Fruit fly (Drosophila melanogaster) whole organism, embryonic: ENCODE data around the gene sing.
A peak's percentile ranks its signal among the peaks of the same experiment; 100 is the strongest.

Experiments
- Aef1 ChIP-seq: fragments of 200-800 bp; sonication (Bioruptor generic); IDR thresholded peaks from 3 replicates; pipeline ENCODE4 v1.3.6; 2022; ENCODE audit warnings: missing biosample characterization, missing genetic modification characterization
- CG1024 ChIP-seq: fragments of 200-800 bp; sonication (Bioruptor generic); IDR thresholded peaks from 2 replicates; pipeline ENCODE4 v1.3.6; 2022; ENCODE audit warnings: missing biosample characterization, missing genetic modification characterization
- CG10654 ChIP-seq: fragments of 200-800 bp; sonication (Bioruptor generic); optimal IDR thresholded peaks from 2 replicates; lab custom pipeline; 2016; ENCODE audit warnings: missing biosample characterization, missing genetic modification characterization
- CG11695 ChIP-seq: fragments of 200-800 bp; sonication (Bioruptor generic); IDR thresholded peaks from 3 replicates; pipeline ENCODE4 v1.3.6; 2022; ENCODE audit warnings: missing biosample characterization, missing genetic modification characterization
- CG11696 ChIP-seq: fragments of 200-800 bp; sonication (Bioruptor generic); IDR thresholded peaks from 2 replicates; pipeline ENCODE4 v1.3.6; 2022; ENCODE audit warnings: missing biosample characterization, missing genetic modification characterization
- CG12942 ChIP-seq: fragments of 200-800 bp; sonication (Bioruptor generic); optimal IDR thresholded peaks from 3 replicates; lab custom pipeline; 2016; ENCODE audit warnings: missing biosample characterization, missing genetic modification characterization
- CG13775 ChIP-seq: fragments of 200-800 bp; sonication (Bioruptor generic); optimal IDR thresholded peaks from 3 replicates; lab custom pipeline; 2017; ENCODE audit warnings: missing biosample characterization, mild to moderate bottlenecking, missing genetic modification characterization
- CG15011 ChIP-seq: fragments of 200-800 bp; sonication (Bioruptor generic); optimal IDR thresholded peaks from 3 replicates; lab custom pipeline; 2018; ENCODE audit warnings: missing biosample characterization, mild to moderate bottlenecking, missing genetic modification characterization
- CG15514 ChIP-seq: fragments of 200-800 bp; sonication (Bioruptor generic); optimal IDR thresholded peaks from 3 replicates; lab custom pipeline; 2017; ENCODE audit warnings: missing biosample characterization, missing genetic modification characterization, mild to moderate bottlenecking, moderate library complexity, missing genetic modification reagents
- CG15601 ChIP-seq: fragments of 200-800 bp; sonication (Bioruptor generic); optimal IDR thresholded peaks from 3 replicates; lab custom pipeline; 2019; ENCODE audit warnings: missing biosample characterization, mild to moderate bottlenecking, missing genetic modification characterization, moderate library complexity
- CG15696 ChIP-seq: fragments of 200-800 bp; sonication (Bioruptor generic); optimal IDR thresholded peaks from 2 replicates; lab custom pipeline; 2019; ENCODE audit warnings: missing biosample characterization, mild to moderate bottlenecking, missing genetic modification characterization, moderate library complexity
- CG1603 ChIP-seq: fragments of 200-800 bp; sonication (Bioruptor generic); optimal IDR thresholded peaks from 2 replicates; lab custom pipeline; 2019; ENCODE audit warnings: missing biosample characterization, mild to moderate bottlenecking, missing genetic modification characterization, moderate library complexity
- CG1647 ChIP-seq: fragments of 200-800 bp; sonication (Bioruptor generic); optimal IDR thresholded peaks from 3 replicates; lab custom pipeline; 2016; ENCODE audit warnings: missing biosample characterization, missing genetic modification characterization
- CG16779 ChIP-seq: fragments of 200-800 bp; sonication (Bioruptor generic); IDR thresholded peaks from 2 replicates; pipeline ENCODE4 v1.3.6; 2022; ENCODE audit warnings: missing biosample characterization, missing genetic modification characterization
- CG16815 ChIP-seq: fragments of 200-800 bp; sonication (Bioruptor generic); optimal IDR thresholded peaks from 3 replicates; lab custom pipeline; 2017; ENCODE audit warnings: missing biosample characterization, mild to moderate bottlenecking, missing genetic modification characterization
- CG17612 ChIP-seq: fragments of 200-800 bp; sonication (Bioruptor generic); IDR thresholded peaks from 2 replicates; pipeline ENCODE4 v1.3.6; 2022; ENCODE audit warnings: missing biosample characterization, missing genetic modification characterization
- CG17912 ChIP-seq: fragments of 200-800 bp; sonication (Bioruptor generic); optimal IDR thresholded peaks from 2 replicates; lab custom pipeline; 2018; ENCODE audit warnings: missing biosample characterization, mild to moderate bottlenecking, missing genetic modification characterization
- CG3847 ChIP-seq: fragments of 200-800 bp; sonication (Bioruptor generic); IDR thresholded peaks from 2 replicates; pipeline ENCODE4 v1.3.6; 2022; ENCODE audit warnings: missing biosample characterization, missing genetic modification characterization
- CG4707 ChIP-seq: fragments of 200-800 bp; sonication (Bioruptor generic); optimal IDR thresholded peaks from 2 replicates; lab custom pipeline; 2018; ENCODE audit warnings: missing biosample characterization, mild to moderate bottlenecking, missing genetic modification characterization, moderate library complexity
- CG5953 ChIP-seq: fragments of 200-800 bp; sonication (Bioruptor generic); IDR thresholded peaks from 2 replicates; pipeline ENCODE4 v1.3.6; 2022; ENCODE audit warnings: missing biosample characterization, missing genetic modification characterization
- CG7987 ChIP-seq: fragments of 200-800 bp; sonication (Bioruptor generic); optimal IDR thresholded peaks from 2 replicates; lab custom pipeline; 2018; ENCODE audit warnings: missing biosample characterization, mild to moderate bottlenecking, missing genetic modification characterization, moderate library complexity
- CG8478 ChIP-seq: fragments of >200 bp; optimal IDR thresholded peaks from 2 replicates; lab custom pipeline; 2018
- CG8765 ChIP-seq: fragments of 200-800 bp; sonication (Bioruptor generic); IDR thresholded peaks from 2 replicates; pipeline ENCODE4 v1.3.6; 2022; ENCODE audit warnings: missing biosample characterization, missing genetic modification characterization
- CkIIα-i1 ChIP-seq: fragments of 200-800 bp; sonication (Bioruptor generic); IDR thresholded peaks from 2 replicates; pipeline ENCODE4 v1.3.6; 2022; ENCODE audit warnings: missing biosample characterization, missing genetic modification characterization
- CrebB ChIP-seq: fragments of 200-800 bp; sonication (Bioruptor generic); optimal IDR thresholded peaks from 3 replicates; lab custom pipeline; 2018; ENCODE audit warnings: missing biosample characterization, mild to moderate bottlenecking, missing genetic modification characterization
- D19B ChIP-seq: fragments of 200-800 bp; sonication (Bioruptor generic); optimal IDR thresholded peaks from 2 replicates; lab custom pipeline; 2017; ENCODE audit warnings: missing biosample characterization, mild to moderate bottlenecking, missing genetic modification characterization
- Deaf1 ChIP-seq: fragments of 200-800 bp; optimal IDR thresholded peaks from 3 replicates; lab custom pipeline; 2019; ENCODE audit warnings: missing biosample characterization, mild to moderate bottlenecking, missing genetic modification characterization, moderate library complexity
- Dek ChIP-seq: fragments of 200-800 bp; sonication (Bioruptor generic); optimal IDR thresholded peaks from 3 replicates; lab custom pipeline; 2019; ENCODE audit warnings: missing biosample characterization, mild to moderate bottlenecking, missing genetic modification characterization, moderate library complexity
- Dfd ChIP-seq, 2 experiments: fragments of >200 bp; optimal IDR thresholded peaks; 2 replicates each; lab custom pipeline; 2017; ENCODE audit warnings: missing biosample characterization in 2 of 2, missing genetic modification characterization in 2 of 2
- E2f1 ChIP-seq: fragments of 200-800 bp; sonication (Bioruptor generic); IDR thresholded peaks from 2 replicates; pipeline ENCODE4 v1.3.6; 2022; ENCODE audit warnings: missing biosample characterization, missing genetic modification characterization
- Elba2 ChIP-seq: fragments of 200-800 bp; sonication (Bioruptor generic); optimal IDR thresholded peaks from 3 replicates; lab custom pipeline; 2016; ENCODE audit warnings: missing biosample characterization, missing genetic modification characterization
- Mrtf ChIP-seq: fragments of 200-800 bp; sonication (Bioruptor generic); IDR thresholded peaks from 3 replicates; pipeline ENCODE4 v1.3.6; 2022; ENCODE audit warnings: missing biosample characterization, missing genetic modification characterization
- PHDP ChIP-seq: fragments of 200-800 bp; sonication (Bioruptor generic); optimal IDR thresholded peaks from 3 replicates; lab custom pipeline; 2018; ENCODE audit warnings: missing biosample characterization, mild to moderate bottlenecking, missing genetic modification characterization, moderate library complexity
- Ravus ChIP-seq: fragments of 200-800 bp; sonication (Bioruptor generic); IDR thresholded peaks from 2 replicates; pipeline ENCODE4 v1.3.6; 2022; ENCODE audit warnings: missing biosample characterization, missing genetic modification characterization
- Ssrp ChIP-seq: fragments of 200-800 bp; sonication (Bioruptor generic); optimal IDR thresholded peaks from 2 replicates; lab custom pipeline; 2018; ENCODE audit warnings: missing biosample characterization, mild to moderate bottlenecking, missing genetic modification characterization, moderate library complexity
- Taf1 ChIP-seq: fragments of 200-800 bp; sonication (Bioruptor generic); IDR thresholded peaks from 2 replicates; pipeline ENCODE4 v1.3.6; 2022; ENCODE audit warnings: missing biosample characterization, missing genetic modification characterization
- abd-A ChIP-seq: fragments of 200-800 bp; sonication (Bioruptor generic); optimal IDR thresholded peaks from 3 replicates; lab custom pipeline; 2019; ENCODE audit warnings: missing biosample characterization, mild to moderate bottlenecking, missing genetic modification characterization, moderate library complexity
- al ChIP-seq: fragments of 200-800 bp; sonication (Bioruptor generic); IDR thresholded peaks from 2 replicates; pipeline ENCODE4 v1.3.6; 2022; ENCODE audit warnings: missing biosample characterization, missing genetic modification characterization
- emc ChIP-seq: fragments of 200-800 bp; sonication (Bioruptor generic); optimal IDR thresholded peaks from 2 replicates; lab custom pipeline; 2016; ENCODE audit warnings: missing biosample characterization, missing genetic modification characterization
- ewg ChIP-seq: fragments of 200-800 bp; sonication (Bioruptor generic); optimal IDR thresholded peaks from 3 replicates; lab custom pipeline; 2017; ENCODE audit warnings: mild to moderate bottlenecking, missing biosample characterization, missing genetic modification reagents, missing genetic modification characterization
- ftz-f1 ChIP-seq: fragments of 200-800 bp; sonication (Bioruptor generic); optimal IDR thresholded peaks from 2 replicates; lab custom pipeline; 2016; ENCODE audit warnings: missing biosample characterization, missing genetic modification characterization
- gcm2 ChIP-seq: fragments of 200-800 bp; sonication (Bioruptor generic); optimal IDR thresholded peaks from 2 replicates; lab custom pipeline; 2016; ENCODE audit warnings: missing biosample characterization, missing genetic modification characterization
- gfzf ChIP-seq: fragments of 200-800 bp; sonication (Bioruptor generic); optimal IDR thresholded peaks from 2 replicates; lab custom pipeline; 2016; ENCODE audit warnings: missing biosample characterization, mild to moderate bottlenecking, missing genetic modification characterization, moderate library complexity
- h ChIP-seq: fragments of >200 bp; optimal IDR thresholded peaks from 2 replicates; lab custom pipeline; 2017
- hbn ChIP-seq: fragments of 200-800 bp; sonication (Bioruptor generic); IDR thresholded peaks from 2 replicates; pipeline ENCODE4 v1.3.6; 2022; ENCODE audit warnings: missing biosample characterization, missing genetic modification characterization; ENCODE audit not compliant: partially characterized antibody
- her ChIP-seq: fragments of 200-800 bp; sonication (Bioruptor generic); optimal IDR thresholded peaks from 2 replicates; lab custom pipeline; 2016; ENCODE audit warnings: missing biosample characterization, missing genetic modification characterization
- maf-S ChIP-seq: fragments of 200-800 bp; sonication (Bioruptor generic); optimal IDR thresholded peaks from 2 replicates; lab custom pipeline; 2016; ENCODE audit warnings: missing biosample characterization, missing genetic modification characterization
- onecut ChIP-seq: fragments of 200-800 bp; sonication (Bioruptor generic); IDR thresholded peaks from 2 replicates; pipeline ENCODE4 v1.3.6; 2022; ENCODE audit warnings: missing biosample characterization, missing genetic modification characterization
- pfk ChIP-seq: fragments of 200-800 bp; sonication (Bioruptor generic); optimal IDR thresholded peaks from 2 replicates; lab custom pipeline; 2018; ENCODE audit warnings: missing biosample characterization, mild to moderate bottlenecking, missing genetic modification characterization, moderate library complexity
- pita ChIP-seq: fragments of 200-800 bp; sonication (Bioruptor generic); optimal IDR thresholded peaks from 2 replicates; lab custom pipeline; 2017; ENCODE audit warnings: missing biosample characterization, mild to moderate bottlenecking, missing genetic modification characterization
- slou ChIP-seq: fragments of 200-800 bp; sonication (Bioruptor generic); optimal IDR thresholded peaks from 3 replicates; lab custom pipeline; 2016; ENCODE audit warnings: missing biosample characterization, missing genetic modification characterization
- tgo ChIP-seq: fragments of 200-800 bp; sonication (Bioruptor generic); IDR thresholded peaks from 3 replicates; pipeline ENCODE4 v1.3.6; 2022; ENCODE audit warnings: missing biosample characterization, missing genetic modification characterization
- vvl ChIP-seq: fragments of 200-800 bp; sonication (Bioruptor generic); IDR thresholded peaks from 2 replicates; pipeline ENCODE4 v1.3.6; 2022; ENCODE audit warnings: missing biosample characterization, missing genetic modification characterization
- z ChIP-seq: fragments of 200-800 bp; sonication (Bioruptor generic); IDR thresholded peaks from 3 replicates; pipeline ENCODE4 v1.3.6; 2022; ENCODE audit warnings: missing biosample characterization, missing genetic modification characterization

Gene sing

dm6 chrX:16692325-16692724 is 13.2 kb downstream of the sing start (continued):
- TF ChIP-seq CG1603 (tag; lab: Kevin White, UChicago): no peak
- TF ChIP-seq CG17612 (GFP tag; lab: Robert Waterston, UW): no peak
- no peak for TF ChIP-seq CG15011 (GFP tag; lab: Kevin White, UChicago)
- TF ChIP-seq D19B (GFP tag; lab: Kevin White, UChicago): no peak
- TF ChIP-seq CkIIα-i1 (GFP tag; lab: Robert Waterston, UW): no peak
- TF ChIP-seq CG17912: no peak
- TF ChIP-seq Ravus: no peak
- no peak for TF ChIP-seq CG16815
- no peak for TF ChIP-seq Elba2
- TF ChIP-seq vvl (GFP tag; lab: Robert Waterston, UW): no peak
- no peak for TF ChIP-seq Taf1 (GFP tag; lab: Robert Waterston, UW)
- no peak for TF ChIP-seq Dfd (GFP tag; optimal IDR thresholded peaks at IDR 0.05; lab: Kevin White, UChicago)
- no peak for TF ChIP-seq tgo (GFP tag; lab: Robert Waterston, UW)
- no peak for TF ChIP-seq CG8765
- TF ChIP-seq al (GFP tag; lab: Robert Waterston, UW): no peak
- no peak for TF ChIP-seq CG1024 (GFP tag; lab: Robert Waterston, UW)
- no peak for TF ChIP-seq CG15696
- no peak for TF ChIP-seq Mrtf (GFP tag; lab: Robert Waterston, UW)
- TF ChIP-seq CG3847 (GFP tag; lab: Robert Waterston, UW): 0 out of 2 replicates have a peak, but pooled peaks have one; percentile 6
- TF ChIP-seq Ssrp (tag; lab: Kevin White, UChicago): peak; percentile 17
- TF ChIP-seq CrebB (tag; lab: Kevin White, UChicago): no peak
- no peak for TF ChIP-seq CG4707
- no peak for TF ChIP-seq CG7987 (GFP tag; lab: Kevin White, UChicago)
- TF ChIP-seq CG11696 (GFP tag; lab: Robert Waterston, UW): no peak
- TF ChIP-seq gcm2 (GFP tag; lab: Kevin White, UChicago): no peak
- TF ChIP-seq maf-S: no peak
- no peak for TF ChIP-seq pfk (GFP tag; lab: Kevin White, UChicago)
- no peak for TF ChIP-seq CG5953 (GFP tag; lab: Robert Waterston, UW)
- TF ChIP-seq abd-A (tag; lab: Kevin White, UChicago): no peak
- TF ChIP-seq CG12942 (GFP tag; lab: Kevin White, UChicago): no peak
- no peak for TF ChIP-seq slou (GFP tag; lab: Kevin White, UChicago)
- TF ChIP-seq h (lab: Kevin White, UChicago): no peak
- no peak for TF ChIP-seq CG10654 (GFP tag; lab: Kevin White, UChicago)
- TF ChIP-seq CG8478: no peak
- TF ChIP-seq ewg (GFP tag; lab: Kevin White, UChicago): no peak
- no peak for TF ChIP-seq Deaf1 (tag; lab: Kevin White, UChicago)
- no peak for TF ChIP-seq pita (GFP tag; lab: Kevin White, UChicago)
- no peak for TF ChIP-seq CG11695 (GFP tag; lab: Robert Waterston, UW)
- no peak for TF ChIP-seq CG16779
- no peak for TF ChIP-seq CG15601 (tag; lab: Kevin White, UChicago)
- no peak for TF ChIP-seq emc (GFP tag; lab: Kevin White, UChicago)
- peak; percentile 12 for TF ChIP-seq PHDP (tag; lab: Kevin White, UChicago)
- no peak for TF ChIP-seq her
- no peak for TF ChIP-seq z (GFP tag; lab: Robert Waterston, UW)
- no peak for TF ChIP-seq gfzf (GFP tag; lab: Kevin White, UChicago)
- TF ChIP-seq Dek (tag; lab: Kevin White, UChicago): peak; percentile 18
- TF ChIP-seq E2f1 (GFP tag; lab: Robert Waterston, UW): no peak
- no peak for TF ChIP-seq CG13775 (GFP tag; lab: Kevin White, UChicago)
- TF ChIP-seq hbn: no peak
- TF ChIP-seq CG15514 (GFP tag; lab: Kevin White, UChicago): no peak
- TF ChIP-seq CG1647 (GFP tag; lab: Kevin White, UChicago): no peak
- no peak for TF ChIP-seq Aef1 (GFP tag; lab: Robert Waterston, UW)
- TF ChIP-seq ftz-f1: no peak
- TF ChIP-seq onecut (GFP tag; lab: Robert Waterston, UW): no peak
